Fruit fly (Drosophila melanogaster): ENCODE measurements around the gene Cpr65Eb.

dm6 chr3L:7137613-7138189, 49.1 kb upstream of the Cpr65Eb start:
- TF ChIP-seq pan (optimal IDR thresholded peaks at IDR 0.05) (no peak), usp (GFP tag; optimal IDR thresholded peaks at IDR 0.05) (no peak), CG8478 (optimal IDR thresholded peaks at IDR 0.05) (no peak), EcR (GFP tag; optimal IDR thresholded peaks at IDR 0.05) (no peak), Dll (optimal IDR thresholded peaks at IDR 0.05) (no peak), psq (optimal IDR thresholded peaks at IDR 0.05) (no peak)
